Worm (Caenorhabditis elegans) whole organism, L1 larva: ENCODE data around the gene abi-1.

ENCODE experiments used
- C04F5.9 ChIP-seq: sonication (generic microtip); optimal IDR thresholded peaks from 2 replicates; lab custom pipeline; 2016; ENCODE audit warnings: missing genetic modification characterization, missing compliant biosample characterization
- C34B4.2 ChIP-seq: sonication (generic microtip); optimal IDR thresholded peaks from 2 replicates; lab custom pipeline; 2017; ENCODE audit warnings: mild to moderate bottlenecking, missing genetic modification characterization, missing compliant biosample characterization
- Y116A8C.19 ChIP-seq: sonication (generic microtip); optimal IDR thresholded peaks from 2 replicates; lab custom pipeline; 2016; ENCODE audit warnings: missing compliant biosample characterization, missing genetic modification characterization, borderline replicate concordance
- alr-1 ChIP-seq: fragments of 200-800 bp; sonication (Bioruptor generic); optimal IDR thresholded peaks from 2 replicates; lab custom pipeline; 2018; ENCODE audit warnings: borderline replicate concordance, mild to moderate bottlenecking, missing genetic modification characterization, missing compliant biosample characterization
- aly-2 ChIP-seq: fragments of 150-350 bp; optimal IDR thresholded peaks from 2 replicates; lab custom pipeline; 2014; ENCODE audit warnings: missing biosample characterization, missing genetic modification characterization
- ama-1 ChIP-seq: fragments of 150-350 bp; optimal IDR thresholded peaks from 2 replicates; lab custom pipeline; 2014
- blmp-1 ChIP-seq: fragments of 150-350 bp; optimal IDR thresholded peaks from 2 replicates; lab custom pipeline; 2014; ENCODE audit warnings: missing biosample characterization, missing genetic modification characterization
- ceh-63 ChIP-seq: fragments of 200-800 bp; sonication (Bioruptor generic); optimal IDR thresholded peaks from 2 replicates; lab custom pipeline; 2018; ENCODE audit warnings: mild to moderate bottlenecking, missing genetic modification characterization, missing compliant biosample characterization
- ceh-90 ChIP-seq: sonication (generic microtip); optimal IDR thresholded peaks from 2 replicates; lab custom pipeline; 2016; ENCODE audit warnings: missing genetic modification characterization, missing compliant biosample characterization
- dpl-1 ChIP-seq, 3 experiments: fragments of 150-350 bp in 2 of 3; sonication (generic microtip) in 1 of 3; optimal IDR thresholded peaks; 2 replicates each; lab custom pipeline; 2014 to 2017; ENCODE audit warnings: missing biosample characterization in 3 of 3, missing genetic modification characterization in 3 of 3, missing genetic modification reagents in 3 of 3
- dsc-1 ChIP-seq: sonication (generic microtip); optimal IDR thresholded peaks from 2 replicates; lab custom pipeline; 2016; ENCODE audit warnings: mild to moderate bottlenecking, missing genetic modification characterization, missing compliant biosample characterization
- efl-3 ChIP-seq: fragments of 200-800 bp; sonication (Bioruptor generic); optimal IDR thresholded peaks from 2 replicates; lab custom pipeline; 2018; ENCODE audit warnings: mild to moderate bottlenecking, missing genetic modification characterization, missing compliant biosample characterization
- elt-2 ChIP-seq: sonication (generic microtip); optimal IDR thresholded peaks from 2 replicates; lab custom pipeline; 2016; ENCODE audit warnings: missing genetic modification characterization, mild to moderate bottlenecking, inconsistent platforms, missing compliant biosample characterization, missing genetic modification reagents
- elt-3 ChIP-seq, 6 experiments: fragments of 150-350 bp in 1 of 6; sonication (generic microtip); optimal IDR thresholded peaks; 2 replicates each; lab custom pipeline; 2017 to 2018; ENCODE audit warnings: missing biosample characterization in 6 of 6, missing genetic modification characterization in 6 of 6, inconsistent platforms in 1 of 6
- fkh-10 ChIP-seq: sonication (generic microtip); optimal IDR thresholded peaks from 2 replicates; lab custom pipeline; 2017; ENCODE audit warnings: missing biosample characterization, missing genetic modification reagents, missing genetic modification characterization
- fkh-4 ChIP-seq: sonication (generic microtip); optimal IDR thresholded peaks from 2 replicates; lab custom pipeline; 2016; ENCODE audit warnings: missing compliant biosample characterization, missing genetic modification characterization, borderline replicate concordance
- hpl-2 ChIP-seq: fragments of 150-350 bp; optimal IDR thresholded peaks from 2 replicates; lab custom pipeline; 2014; ENCODE audit warnings: missing biosample characterization, missing genetic modification reagents, missing genetic modification characterization
- isw-1 ChIP-seq: fragments of 200-800 bp; sonication (Bioruptor generic); IDR thresholded peaks from 2 replicates; pipeline ENCODE4 v1.3.6; 2022; ENCODE audit warnings: missing genetic modification characterization, missing compliant biosample characterization
- lin-13 ChIP-seq: fragments of 150-350 bp; optimal IDR thresholded peaks from 2 replicates; lab custom pipeline; 2014; ENCODE audit warnings: missing biosample characterization, missing genetic modification reagents, missing genetic modification characterization
- lin-35 ChIP-seq, 2 experiments: fragments of 150-350 bp; optimal IDR thresholded peaks; 2 replicates each; lab custom pipeline; 2014; ENCODE audit warnings: missing biosample characterization in 2 of 2, missing genetic modification characterization in 2 of 2, missing genetic modification reagents in 2 of 2
- lin-39 ChIP-seq: fragments of 150-350 bp; optimal IDR thresholded peaks from 2 replicates; lab custom pipeline; 2014; ENCODE audit warnings: missing biosample characterization, missing genetic modification reagents, missing genetic modification characterization
- mab-9 ChIP-seq: fragments of 200-800 bp; sonication (Bioruptor generic); IDR thresholded peaks from 2 replicates; pipeline ENCODE4 v1.3.6; 2022; ENCODE audit warnings: missing genetic modification reagents, missing genetic modification characterization, missing compliant biosample characterization
- mep-1 ChIP-seq: fragments of 150-350 bp; optimal IDR thresholded peaks from 2 replicates; lab custom pipeline; 2014; ENCODE audit warnings: missing biosample characterization, missing genetic modification characterization
- nhr-19 ChIP-seq: fragments of 200-800 bp; sonication (Bioruptor generic); conservative IDR thresholded peaks from 2 replicates; pipeline ENCODE4 v1.3.6; 2022; ENCODE audit warnings: missing genetic modification characterization, missing compliant biosample characterization
- nhr-20 ChIP-seq: sonication (generic microtip); optimal IDR thresholded peaks from 2 replicates; lab custom pipeline; 2016; ENCODE audit warnings: mild to moderate bottlenecking, missing genetic modification characterization, missing compliant biosample characterization
- nhr-237 ChIP-seq: fragments of 150-350 bp; optimal IDR thresholded peaks from 2 replicates; lab custom pipeline; 2014; ENCODE audit warnings: missing biosample characterization, missing genetic modification characterization
- nhr-71 ChIP-seq: sonication (generic microtip); optimal IDR thresholded peaks from 2 replicates; lab custom pipeline; 2016; ENCODE audit warnings: mild to moderate bottlenecking, missing genetic modification characterization, moderate library complexity, missing compliant biosample characterization
- nhr-77 ChIP-seq: fragments of 150-350 bp; optimal IDR thresholded peaks from 2 replicates; lab custom pipeline; 2014; ENCODE audit warnings: missing biosample characterization, missing genetic modification characterization
- nhr-90 ChIP-seq: sonication (generic microtip); optimal IDR thresholded peaks from 2 replicates; lab custom pipeline; 2016; ENCODE audit warnings: mild to moderate bottlenecking, missing genetic modification characterization, missing compliant biosample characterization; ENCODE audit not compliant: poor library complexity
- pag-3 ChIP-seq: sonication (generic microtip); optimal IDR thresholded peaks from 2 replicates; lab custom pipeline; 2017; ENCODE audit warnings: missing genetic modification characterization, mild to moderate bottlenecking, missing compliant biosample characterization, antibody characterized with exemption, borderline replicate concordance; ENCODE audit not compliant: insufficient read depth
- pax-3 ChIP-seq: fragments of 200-800 bp; sonication (Bioruptor generic); optimal IDR thresholded peaks from 2 replicates; lab custom pipeline; 2018; ENCODE audit warnings: mild to moderate bottlenecking, missing genetic modification characterization, moderate library complexity, missing compliant biosample characterization
- snpc-4 ChIP-seq: fragments of 150-350 bp; optimal IDR thresholded peaks from 2 replicates; lab custom pipeline; 2014; ENCODE audit warnings: missing biosample characterization, missing genetic modification characterization
- sox-4 ChIP-seq: sonication (generic microtip); optimal IDR thresholded peaks from 2 replicates; lab custom pipeline; 2016; ENCODE audit warnings: missing genetic modification characterization, missing compliant biosample characterization
- sptf-1 ChIP-seq: fragments of 150-350 bp; optimal IDR thresholded peaks from 2 replicates; lab custom pipeline; 2014; ENCODE audit warnings: missing biosample characterization, missing genetic modification characterization
- sup-37 ChIP-seq: fragments of 200-800 bp; sonication (Bioruptor generic); optimal IDR thresholded peaks from 2 replicates; lab custom pipeline; 2018; ENCODE audit warnings: mild to moderate bottlenecking, missing genetic modification characterization, missing compliant biosample characterization
- tbx-2 ChIP-seq: sonication (generic microtip); optimal IDR thresholded peaks from 2 replicates; lab custom pipeline; 2016; ENCODE audit warnings: missing genetic modification characterization, missing compliant biosample characterization
- tlp-1 ChIP-seq: fragments of 150-350 bp; optimal IDR thresholded peaks from 2 replicates; lab custom pipeline; 2014; ENCODE audit warnings: missing biosample characterization, missing genetic modification characterization
- unc-130 ChIP-seq: fragments of 150-350 bp; optimal IDR thresholded peaks from 2 replicates; lab custom pipeline; 2017; ENCODE audit warnings: missing biosample characterization, missing genetic modification characterization, inconsistent platforms
- unc-30 ChIP-seq: sonication (generic microtip); optimal IDR thresholded peaks from 2 replicates; lab custom pipeline; 2017; ENCODE audit warnings: missing biosample characterization, missing genetic modification characterization
- unc-62 ChIP-seq: fragments of 150-350 bp; optimal IDR thresholded peaks from 2 replicates; lab custom pipeline; 2014; ENCODE audit warnings: missing biosample characterization, missing genetic modification reagents, missing genetic modification characterization
- unc-98 ChIP-seq: fragments of 200-800 bp; sonication (Bioruptor generic); IDR thresholded peaks from 2 replicates; pipeline ENCODE4 v1.3.6; 2022; ENCODE audit warnings: missing genetic modification characterization, missing compliant biosample characterization
- xbp-1 ChIP-seq: sonication (generic microtip); optimal IDR thresholded peaks from 2 replicates; lab custom pipeline; 2016; ENCODE audit warnings: missing genetic modification characterization, missing compliant biosample characterization

abi-1 gene

DNA sequence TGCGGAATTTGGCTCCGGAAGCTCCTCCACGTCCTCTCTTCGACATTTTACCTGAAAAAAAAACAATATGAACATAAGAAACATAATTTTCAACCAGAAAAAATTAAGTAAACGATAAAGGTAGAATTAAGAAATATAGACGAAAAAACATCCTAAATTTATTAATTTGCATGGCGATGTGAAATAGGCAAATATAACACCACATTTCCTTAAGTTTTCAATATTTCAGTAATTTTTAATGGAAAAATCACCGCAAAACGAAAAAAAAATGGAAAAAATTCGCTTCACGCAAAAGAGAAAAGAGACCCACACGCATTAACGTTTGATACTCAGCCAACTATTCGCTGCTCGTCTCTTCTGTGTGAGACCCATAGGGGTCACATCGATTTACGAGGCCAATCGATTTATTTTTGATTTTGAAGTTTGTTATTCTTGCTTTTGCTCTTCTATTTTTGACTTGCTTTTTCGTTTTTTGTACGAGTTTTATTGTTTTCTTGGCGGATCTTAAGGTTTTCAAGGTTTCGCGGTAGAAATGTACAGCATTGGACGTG is 13.6 kb upstream of the abi-1 start, which contains the start of gene rpl-23 (continued):
- TF ChIP-seq elt-2 (peak; percentile 26), mep-1 (tag; lab: Kevin White, UChicago) (peak; percentile 95), ceh-90 (tag; lab: Kevin White, UChicago) (no peak), nhr-71 (tag; lab: Kevin White, UChicago) (peak; percentile 94), dsc-1 (tag; lab: Kevin White, UChicago) (peak; percentile 73), C34B4.2 (no peak), ceh-63 (GFP tag; lab: Kevin White, UChicago) (no peak), C04F5.9 (peak; percentile 47), unc-98 (no peak), nhr-20 (tag; lab: Kevin White, UChicago) (peak; percentile 91), alr-1 (tag; lab: Kevin White, UChicago) (no peak), lin-13 (GFP tag; lab: Kevin White, UChicago) (peak; percentile 90), dpl-1 (GFP tag; optimal IDR thresholded peaks at IDR 0.05; lab: Kevin White, UChicago) (peak; percentile 86 to 88 (median 88)), lin-39 (tag; lab: Kevin White, UChicago) (peak; percentile 78), efl-3 (no peak), lin-35 (GFP tag; optimal IDR thresholded peaks at IDR 0.05; lab: Kevin White, UChicago) (peak; percentile 88 to 95), sptf-1 (tag; lab: Kevin White, UChicago) (no peak), ama-1 (lab: Kevin White, UChicago) (peak; percentile 85), snpc-4 (peak; percentile 61), unc-62 (GFP tag; lab: Kevin White, UChicago) (no peak), pax-3 (tag; lab: Kevin White, UChicago) (peak; percentile 80), unc-30 (tag; lab: Kevin White, UChicago) (no peak), fkh-10 (GFP tag; lab: Kevin White, UChicago) (peak; percentile 85), Y116A8C.19 (tag; lab: Kevin White, UChicago) (no peak), nhr-19 (GFP tag; lab: Robert Waterston, UW) (peak; percentile 91), sox-4 (tag; lab: Kevin White, UChicago) (no peak), fkh-4 (tag; lab: Kevin White, UChicago) (peak; percentile 43), xbp-1 (tag; lab: Kevin White, UChicago) (peak; percentile 92), nhr-77 (tag; lab: Kevin White, UChicago) (peak; percentile 90), mab-9 (GFP tag; lab: Robert Waterston, UW) (no peak), isw-1 (GFP tag; lab: Robert Waterston, UW) (peak; percentile 91), pag-3 (no peak), tlp-1 (tag; lab: Kevin White, UChicago) (no peak), hpl-2 (peak; percentile 82), unc-130 (tag; lab: Kevin White, UChicago) (peak; percentile 85), aly-2 (tag; lab: Kevin White, UChicago) (peak; percentile 72), tbx-2 (tag; lab: Kevin White, UChicago) (peak; percentile 90), blmp-1 (tag; lab: Kevin White, UChicago) (peak; percentile 91), nhr-237 (tag; lab: Kevin White, UChicago) (peak; percentile 82), nhr-90 (tag; lab: Kevin White, UChicago) (peak; percentile 82), elt-3 (tag; optimal IDR thresholded peaks at IDR 0.05; lab: Kevin White, UChicago) (peak in 5 of 6 experiments; percentile 45 to 97 (median 83)), sup-37 (GFP tag; lab: Kevin White, UChicago) (no peak)
